Worm (Caenorhabditis elegans): Measurements from ENCODE around the gene F45E12.6.

- TF ChIP-seq ceh-16 (tag; optimal IDR thresholded peaks at IDR 0.05) (no peak), nhr-23 (tag; optimal IDR thresholded peaks at IDR 0.05) (no peak), ztf-4 (tag; optimal IDR thresholded peaks at IDR 0.05) (peak; percentile 12)
Observed at ce11 chrII:7326997-7327396, 13.0 kb upstream of the F45E12.6 start.

All from whole organism, L2 larva.